Worm (Caenorhabditis elegans): ENCODE data around the gene pct-1.

ce11 chrIV:8126902-8127301, 49.4 kb upstream of the pct-1 start, which contains the start of gene ceph-41:
- TF ChIP-seq dao-5 (tag; optimal IDR thresholded peaks at IDR 0.05): no peak
- TF ChIP-seq W03F9.2 (tag; optimal IDR thresholded peaks at IDR 0.05): no peak

Measured in whole organism, L4/young adult.